Worm (Caenorhabditis elegans) whole organism, L1 larva: ENCODE data around the gene tag-77.

Source experiments
- ama-1 ChIP-seq: fragments of 150-350 bp; optimal IDR thresholded peaks from 2 replicates; lab custom pipeline; 2014
- lin-13 ChIP-seq: fragments of 150-350 bp; optimal IDR thresholded peaks from 2 replicates; lab custom pipeline; 2014; ENCODE audit warnings: missing biosample characterization, missing genetic modification reagents, missing genetic modification characterization
- lin-35 ChIP-seq, 2 experiments: fragments of 150-350 bp; optimal IDR thresholded peaks; 2 replicates each; lab custom pipeline; 2014; ENCODE audit warnings: missing biosample characterization in 2 of 2, missing genetic modification characterization in 2 of 2, missing genetic modification reagents in 2 of 2
- nhr-237 ChIP-seq: fragments of 150-350 bp; optimal IDR thresholded peaks from 2 replicates; lab custom pipeline; 2014; ENCODE audit warnings: missing biosample characterization, missing genetic modification characterization
- skn-1 ChIP-seq: fragments of 150-350 bp; optimal IDR thresholded peaks from 2 replicates; lab custom pipeline; 2014; ENCODE audit warnings: missing biosample characterization, missing genetic modification characterization

ce11 chrIV:8539645-8540044 lies 29.3 kb upstream of the tag-77 start:
- TF ChIP-seq ama-1 (lab: Kevin White, UChicago) (no peak), nhr-237 (tag; lab: Kevin White, UChicago) (no peak), skn-1 (tag; lab: Kevin White, UChicago) (no peak), lin-13 (GFP tag; lab: Kevin White, UChicago) (no peak), lin-35 (GFP tag; optimal IDR thresholded peaks at IDR 0.05; lab: Kevin White, UChicago) (no peak)
